Worm (Caenorhabditis elegans): ENCODE data around the gene T13C5.3.

DNA sequence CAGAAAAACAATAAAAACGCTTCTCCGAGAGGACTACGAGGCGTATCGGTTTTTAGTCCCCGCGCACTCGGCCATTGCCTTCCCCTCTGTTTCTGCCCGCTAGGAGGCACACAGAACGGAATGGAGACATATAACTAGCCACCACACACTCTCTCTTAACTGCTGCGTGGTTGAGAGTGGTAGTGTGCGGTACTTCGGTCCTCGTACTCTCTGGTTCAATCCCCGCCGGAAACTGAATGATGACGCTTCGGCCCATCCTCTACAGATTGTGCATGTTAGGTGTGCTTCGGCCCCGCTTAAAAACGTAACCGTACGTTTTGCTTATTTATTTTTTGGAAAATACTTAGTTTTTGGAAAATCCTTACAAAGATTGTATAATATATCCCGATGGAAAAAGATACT lies 29.4 kb downstream of the T13C5.3 start, which contains the start of gene T13C5.6:
- TF ChIP-seq ceh-31 (tag; optimal IDR thresholded peaks at IDR 0.05) (peak; percentile 97), rnt-1 (tag; optimal IDR thresholded peaks at IDR 0.05) (peak; percentile 98)

Measured in whole organism, late embryonic.